Fruit fly (Drosophila melanogaster) whole organism, embryonic: Measurements from ENCODE around the gene CG3117.
A peak's percentile ranks its signal among the peaks of the same experiment; 100 is the strongest.

Source experiments
- Atf6 ChIP-seq: fragments of 200-800 bp; sonication (Bioruptor generic); IDR thresholded peaks from 2 replicates; pipeline ENCODE4 v1.3.6; 2022; ENCODE audit warnings: missing biosample characterization, missing genetic modification characterization
- CG10274 ChIP-seq: fragments of 200-800 bp; sonication (Bioruptor generic); optimal IDR thresholded peaks from 3 replicates; lab custom pipeline; 2017; ENCODE audit warnings: missing biosample characterization, mild to moderate bottlenecking, missing genetic modification characterization
- CG12236 ChIP-seq: fragments of 200-800 bp; sonication (Bioruptor generic); optimal IDR thresholded peaks from 2 replicates; lab custom pipeline; 2016; ENCODE audit warnings: missing biosample characterization, missing genetic modification characterization
- CG15479 ChIP-seq: fragments of 200-800 bp; sonication (Bioruptor generic); optimal IDR thresholded peaks from 3 replicates; lab custom pipeline; 2019; ENCODE audit warnings: missing biosample characterization, mild to moderate bottlenecking, missing genetic modification characterization, moderate library complexity
- CG1602 ChIP-seq: fragments of 200-800 bp; sonication (Bioruptor generic); optimal IDR thresholded peaks from 3 replicates; lab custom pipeline; 2016; ENCODE audit warnings: missing biosample characterization, missing genetic modification characterization
- CG1647 ChIP-seq: fragments of 200-800 bp; sonication (Bioruptor generic); optimal IDR thresholded peaks from 3 replicates; lab custom pipeline; 2016; ENCODE audit warnings: missing biosample characterization, missing genetic modification characterization
- CG16815 ChIP-seq: fragments of 200-800 bp; sonication (Bioruptor generic); optimal IDR thresholded peaks from 3 replicates; lab custom pipeline; 2017; ENCODE audit warnings: missing biosample characterization, mild to moderate bottlenecking, missing genetic modification characterization
- CG1832 ChIP-seq: fragments of 200-800 bp; sonication (Bioruptor generic); optimal IDR thresholded peaks from 2 replicates; lab custom pipeline; 2017; ENCODE audit warnings: missing biosample characterization, mild to moderate bottlenecking, missing genetic modification characterization, inconsistent platforms
- CG18764 ChIP-seq: fragments of 200-800 bp; sonication (Bioruptor generic); optimal IDR thresholded peaks from 3 replicates; lab custom pipeline; 2016; ENCODE audit warnings: missing biosample characterization, missing genetic modification characterization
- CG2202 ChIP-seq: fragments of 200-800 bp; sonication (Bioruptor generic); optimal IDR thresholded peaks from 2 replicates; lab custom pipeline; 2018; ENCODE audit warnings: missing biosample characterization, mild to moderate bottlenecking, missing genetic modification characterization
- CG42726 ChIP-seq: fragments of 200-800 bp; sonication (Bioruptor generic); IDR thresholded peaks from 2 replicates; pipeline ENCODE4 v1.3.6; 2022; ENCODE audit warnings: missing biosample characterization, missing genetic modification characterization; ENCODE audit not compliant: partially characterized antibody
- CG4360 ChIP-seq: fragments of 200-800 bp; sonication (Bioruptor generic); IDR thresholded peaks from 2 replicates; pipeline ENCODE4 v1.3.6; 2022; ENCODE audit warnings: missing biosample characterization, missing genetic modification characterization
- CG6854 ChIP-seq: fragments of 200-800 bp; sonication (Bioruptor generic); optimal IDR thresholded peaks from 3 replicates; lab custom pipeline; 2017; ENCODE audit warnings: missing biosample characterization, mild to moderate bottlenecking, missing genetic modification characterization
- CG8924 ChIP-seq: fragments of 200-800 bp; optimal IDR thresholded peaks from 3 replicates; lab custom pipeline; 2019; ENCODE audit warnings: missing biosample characterization, mild to moderate bottlenecking, missing genetic modification characterization, moderate library complexity
- CG9817 ChIP-seq: fragments of 200-800 bp; sonication (Bioruptor generic); optimal IDR thresholded peaks from 2 replicates; lab custom pipeline; 2018; ENCODE audit warnings: missing biosample characterization, mild to moderate bottlenecking, missing genetic modification characterization, moderate library complexity
- CHES-1-like ChIP-seq: fragments of 200-800 bp; sonication (Bioruptor generic); optimal IDR thresholded peaks from 2 replicates; lab custom pipeline; 2016; ENCODE audit warnings: missing biosample characterization, missing genetic modification characterization
- Camta ChIP-seq: fragments of 200-800 bp; sonication (Bioruptor generic); optimal IDR thresholded peaks from 2 replicates; lab custom pipeline; 2016; ENCODE audit warnings: missing biosample characterization, missing genetic modification characterization
- Chrac-16 ChIP-seq: fragments of 200-800 bp; sonication (Bioruptor generic); optimal IDR thresholded peaks from 3 replicates; lab custom pipeline; 2016; ENCODE audit warnings: missing biosample characterization, missing genetic modification characterization
- CoRest ChIP-seq: fragments of 200-800 bp; sonication (Bioruptor generic); optimal IDR thresholded peaks from 3 replicates; lab custom pipeline; 2018; ENCODE audit warnings: missing biosample characterization, mild to moderate bottlenecking, missing genetic modification characterization, moderate library complexity
- Dek ChIP-seq: fragments of 200-800 bp; sonication (Bioruptor generic); optimal IDR thresholded peaks from 3 replicates; lab custom pipeline; 2019; ENCODE audit warnings: missing biosample characterization, mild to moderate bottlenecking, missing genetic modification characterization, moderate library complexity
- Doc3 ChIP-seq: fragments of 200-800 bp; sonication (Bioruptor generic); IDR thresholded peaks from 3 replicates; pipeline ENCODE4 v1.3.6; 2022; ENCODE audit warnings: missing biosample characterization, missing genetic modification characterization; ENCODE audit not compliant: partially characterized antibody
- Dp ChIP-seq: fragments of 200-800 bp; sonication (Bioruptor generic); optimal IDR thresholded peaks from 2 replicates; lab custom pipeline; 2018; ENCODE audit warnings: missing biosample characterization, mild to moderate bottlenecking, missing genetic modification characterization, moderate library complexity
- Fer1 ChIP-seq: fragments of 200-800 bp; sonication (Bioruptor generic); optimal IDR thresholded peaks from 2 replicates; lab custom pipeline; 2017; ENCODE audit warnings: missing biosample characterization, mild to moderate bottlenecking, missing genetic modification characterization
- HLH4C ChIP-seq: fragments of 200-800 bp; sonication (Bioruptor generic); IDR thresholded peaks from 3 replicates; pipeline ENCODE4 v1.3.6; 2022; ENCODE audit warnings: missing biosample characterization, missing genetic modification characterization; ENCODE audit not compliant: partially characterized antibody
- HmgZ ChIP-seq: fragments of 200-800 bp; sonication (Bioruptor generic); optimal IDR thresholded peaks from 2 replicates; lab custom pipeline; 2018; ENCODE audit warnings: missing biosample characterization, mild to moderate bottlenecking, missing genetic modification characterization
- Jarid2 ChIP-seq: fragments of 200-800 bp; sonication (Bioruptor generic); optimal IDR thresholded peaks from 3 replicates; lab custom pipeline; 2017; ENCODE audit warnings: mild to moderate bottlenecking, missing biosample characterization, missing genetic modification reagents, missing genetic modification characterization
- NfI ChIP-seq: fragments of 200-800 bp; sonication (Bioruptor generic); optimal IDR thresholded peaks from 3 replicates; lab custom pipeline; 2018; ENCODE audit warnings: missing biosample characterization, mild to moderate bottlenecking, missing genetic modification characterization, moderate library complexity
- Ravus ChIP-seq: fragments of 200-800 bp; sonication (Bioruptor generic); IDR thresholded peaks from 2 replicates; pipeline ENCODE4 v1.3.6; 2022; ENCODE audit warnings: missing biosample characterization, missing genetic modification characterization
- Sry-β ChIP-seq: fragments of 200-800 bp; sonication (Bioruptor generic); optimal IDR thresholded peaks from 2 replicates; lab custom pipeline; 2018; ENCODE audit warnings: missing biosample characterization, mild to moderate bottlenecking, missing genetic modification characterization, moderate library complexity
- Sry-δ ChIP-seq: fragments of 200-800 bp; sonication (Bioruptor generic); optimal IDR thresholded peaks from 2 replicates; lab custom pipeline; 2016; ENCODE audit warnings: missing biosample characterization, missing genetic modification characterization
- az2 ChIP-seq: fragments of 200-800 bp; sonication (Bioruptor generic); optimal IDR thresholded peaks from 3 replicates; lab custom pipeline; 2016; ENCODE audit warnings: missing biosample characterization, missing genetic modification characterization
- bsh ChIP-seq, 2 experiments: fragments of 200-800 bp; sonication (Bioruptor generic); optimal IDR thresholded peaks; 2 replicates each; lab custom pipeline; 2017 to 2018; ENCODE audit warnings: mild to moderate bottlenecking in 2 of 2, missing biosample characterization in 2 of 2, missing genetic modification characterization in 2 of 2, moderate library complexity in 1 of 2
- btn ChIP-seq: fragments of 200-800 bp; sonication (Bioruptor generic); optimal IDR thresholded peaks from 2 replicates; lab custom pipeline; 2016; ENCODE audit warnings: missing biosample characterization, missing genetic modification characterization
- chinmo ChIP-seq: fragments of 200-800 bp; sonication (Bioruptor generic); IDR thresholded peaks from 4 replicates; pipeline ENCODE4 v1.3.6; 2022; ENCODE audit warnings: missing biosample characterization, missing genetic modification characterization; ENCODE audit not compliant: partially characterized antibody
- crol ChIP-seq: fragments of 200-800 bp; sonication (Bioruptor generic); IDR thresholded peaks from 2 replicates; pipeline ENCODE4 v1.3.6; 2022; ENCODE audit warnings: missing biosample characterization, missing genetic modification characterization
- cwo ChIP-seq: fragments of 200-800 bp; sonication (Bioruptor generic); optimal IDR thresholded peaks from 3 replicates; lab custom pipeline; 2017; ENCODE audit warnings: missing biosample characterization, missing genetic modification characterization, mild to moderate bottlenecking, moderate library complexity, missing genetic modification reagents
- ems ChIP-seq: fragments of 200-800 bp; sonication (Bioruptor generic); optimal IDR thresholded peaks from 3 replicates; lab custom pipeline; 2016; ENCODE audit warnings: missing biosample characterization, missing genetic modification characterization
- ewg ChIP-seq: fragments of 200-800 bp; sonication (Bioruptor generic); optimal IDR thresholded peaks from 3 replicates; lab custom pipeline; 2017; ENCODE audit warnings: mild to moderate bottlenecking, missing biosample characterization, missing genetic modification reagents, missing genetic modification characterization
- eyg ChIP-seq: fragments of 200-800 bp; sonication (Bioruptor generic); optimal IDR thresholded peaks from 3 replicates; lab custom pipeline; 2016; ENCODE audit warnings: missing biosample characterization, missing genetic modification characterization
- gsb-n ChIP-seq: fragments of 200-800 bp; sonication (Bioruptor generic); optimal IDR thresholded peaks from 3 replicates; lab custom pipeline; 2018; ENCODE audit warnings: missing biosample characterization, mild to moderate bottlenecking, missing genetic modification characterization
- insv ChIP-seq, 2 experiments: fragments of 200-800 bp; sonication (Bioruptor generic); optimal IDR thresholded peaks; 3 replicates each; lab custom pipeline; 2016 to 2018; ENCODE audit warnings: missing biosample characterization in 2 of 2, missing genetic modification characterization in 2 of 2
- inv ChIP-seq: fragments of 200-800 bp; sonication (Bioruptor generic); IDR thresholded peaks from 2 replicates; pipeline ENCODE4 v1.3.6; 2022; ENCODE audit warnings: missing biosample characterization, missing genetic modification characterization; ENCODE audit not compliant: partially characterized antibody
- klu ChIP-seq: fragments of 200-800 bp; sonication (Bioruptor generic); IDR thresholded peaks from 2 replicates; pipeline ENCODE4 v1.3.6; 2022; ENCODE audit warnings: missing biosample characterization, missing genetic modification characterization
- lbe ChIP-seq: fragments of 200-800 bp; sonication (Bioruptor generic); optimal IDR thresholded peaks from 2 replicates; lab custom pipeline; 2016; ENCODE audit warnings: missing biosample characterization, mild to moderate bottlenecking, missing genetic modification characterization
- pan ChIP-seq, 4 experiments: fragments of >200 bp in 3 of 4; fragments of 200-800 bp in 1 of 4; sonication (Bioruptor generic) in 1 of 4; optimal IDR thresholded peaks in 3 of 4; IDR thresholded peaks in 1 of 4; 2 replicates each; pipeline versions ENCODE4 v1.3.6 to Lab custom; 2017 to 2022; ENCODE audit warnings: missing biosample characterization in 2 of 4, missing genetic modification characterization in 2 of 4, mixed read lengths in 1 of 4
- sim ChIP-seq: fragments of 200-800 bp; sonication (Bioruptor generic); IDR thresholded peaks from 2 replicates; pipeline ENCODE4 v1.3.6; 2022; ENCODE audit warnings: missing biosample characterization, missing genetic modification characterization
- unc-4 ChIP-seq: fragments of 200-800 bp; sonication (Bioruptor generic); IDR thresholded peaks from 2 replicates; pipeline ENCODE4 v1.3.6; 2022; ENCODE audit warnings: missing biosample characterization, missing genetic modification characterization; ENCODE audit not compliant: partially characterized antibody

Gene CG3117

DNA sequence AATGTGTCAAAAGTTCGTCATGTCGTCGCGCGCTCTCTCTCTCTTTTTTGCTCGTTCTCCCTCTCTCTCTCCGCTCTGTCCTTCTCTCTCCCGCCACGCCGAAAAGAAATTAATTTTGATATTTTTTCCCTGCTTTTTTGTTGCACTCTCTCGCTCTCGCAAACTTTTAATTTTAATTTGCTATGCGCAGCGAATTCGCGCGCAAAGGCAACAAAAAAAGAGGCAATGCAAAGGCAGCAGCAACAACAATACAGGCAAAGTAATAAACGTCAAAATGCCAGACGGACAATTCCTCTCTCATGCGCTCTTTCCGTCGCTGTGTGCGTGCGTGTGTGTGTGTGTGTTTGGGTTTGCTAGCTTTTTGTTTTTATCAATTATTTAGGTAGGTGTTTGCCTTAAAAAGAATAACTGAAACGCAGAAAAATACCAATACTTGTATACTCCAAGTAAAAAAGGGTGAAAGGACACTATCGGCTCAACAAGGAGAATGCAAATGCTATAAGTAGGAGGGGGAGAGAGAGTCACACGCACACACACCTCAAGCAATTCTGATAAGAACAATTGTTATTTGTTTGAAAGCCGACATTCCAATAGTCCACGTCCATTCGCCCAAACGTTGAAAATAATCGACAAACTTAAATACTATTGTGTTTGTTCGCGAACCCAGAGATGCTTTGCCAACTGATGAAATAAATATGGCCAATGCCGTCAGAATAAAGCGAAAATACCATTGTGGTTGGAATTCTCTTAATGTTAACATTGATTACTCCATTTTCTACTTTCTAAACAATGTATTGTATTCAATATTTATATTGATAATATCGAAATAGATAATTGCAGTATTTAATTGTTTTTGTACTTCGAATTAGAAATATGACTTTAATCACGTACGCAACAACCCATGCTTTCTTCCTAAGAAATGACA lies 39.9 kb upstream of the CG3117 start (continued):
- TF ChIP-seq Jarid2 (GFP tag; lab: Kevin White, UChicago) (no peak), chinmo (GFP tag; lab: Robert Waterston, UW) (peak; percentile 94; the same call in 3 of the 4 replicates), HLH4C (no peak), CG2202 (tag; lab: Kevin White, UChicago) (no peak), CG4360 (peak; percentile 65), Chrac-16 (GFP tag; lab: Kevin White, UChicago) (no peak), eyg (GFP tag; lab: Kevin White, UChicago) (no peak), Fer1 (GFP tag; lab: Kevin White, UChicago) (no peak), gsb-n (tag; lab: Kevin White, UChicago) (no peak), Sry-β (GFP tag; lab: Kevin White, UChicago) (no peak), Ravus (GFP tag; lab: Robert Waterston, UW) (no peak), CG6854 (no peak), bsh (GFP tag; optimal IDR thresholded peaks at IDR 0.05; lab: Kevin White, UChicago) (peak in 1 of 2 experiments; percentile 29), Dp (no peak), CG1832 (peak; percentile 36), CG1602 (GFP tag; lab: Kevin White, UChicago) (no peak), CHES-1-like (GFP tag; lab: Kevin White, UChicago) (no peak), CG18764 (GFP tag; lab: Kevin White, UChicago) (no peak), CG12236 (no peak), CG1647 (GFP tag; lab: Kevin White, UChicago) (no peak), CG42726 (GFP tag; lab: Robert Waterston, UW) (no peak), sim (GFP tag; lab: Robert Waterston, UW) (0 out of 2 replicates have a peak, but pooled peaks have one; percentile 37), inv (GFP tag; lab: Robert Waterston, UW) (no peak), CG9817 (tag; lab: Kevin White, UChicago) (no peak), CG15479 (GFP tag; lab: Kevin White, UChicago) (no peak), cwo (GFP tag; lab: Kevin White, UChicago) (no peak), ewg (GFP tag; lab: Kevin White, UChicago) (peak; percentile 48), insv (GFP tag; optimal IDR thresholded peaks at IDR 0.05; lab: Kevin White, UChicago) (peak; percentile 41 to 93), ems (GFP tag; lab: Kevin White, UChicago) (no peak), CoRest (tag; lab: Kevin White, UChicago) (no peak), btn (no peak), unc-4 (0 out of 2 replicates have a peak, but pooled peaks have one; percentile 17), Doc3 (GFP tag; lab: Robert Waterston, UW) (0 out of 3 replicates have a peak, but pooled peaks have one; percentile 15), Camta (GFP tag; lab: Kevin White, UChicago) (no peak), crol (GFP tag; lab: Robert Waterston, UW) (no peak), Dek (tag; lab: Kevin White, UChicago) (no peak), klu (GFP tag; lab: Robert Waterston, UW) (no peak), CG8924 (no peak), az2 (GFP tag; lab: Kevin White, UChicago) (no peak), HmgZ (tag; lab: Kevin White, UChicago) (peak; percentile 14), Sry-δ (GFP tag; lab: Kevin White, UChicago) (no peak), CG10274 (GFP tag; lab: Kevin White, UChicago) (no peak), CG16815 (no peak), lbe (GFP tag; lab: Kevin White, UChicago) (peak; percentile 1), Atf6 (GFP tag; lab: Robert Waterston, UW) (no peak), NfI (GFP tag; lab: Kevin White, UChicago) (no peak), pan (optimal IDR thresholded peaks at IDR 0.05; lab: Kevin White, UChicago) (no peak), pan (GFP tag; optimal IDR thresholded peaks at IDR 0.05 in 1 of 2, IDR thresholded peaks at IDR 0.05 in 1 of 2) (no peak)
